Worm (Caenorhabditis elegans) whole organism, young adult: ENCODE data around the gene Y81B9A.2.

Experiments used
- B0019.2 ChIP-seq: fragments of 200-800 bp; sonication (Bioruptor generic); conservative IDR thresholded peaks from 2 replicates; pipeline ENCODE4 v1.3.6; 2022; ENCODE audit warnings: missing genetic modification reagents, missing genetic modification characterization, missing compliant biosample characterization
- B0336.3 ChIP-seq: fragments of 200-800 bp; sonication (Bioruptor generic); IDR thresholded peaks from 2 replicates; pipeline ENCODE4 v1.3.6; 2022; ENCODE audit warnings: missing genetic modification characterization, missing compliant biosample characterization
- C17E4.6 ChIP-seq: fragments of 200-800 bp; sonication (Bioruptor generic); IDR thresholded peaks from 2 replicates; pipeline ENCODE4 v1.3.6; 2022; ENCODE audit warnings: missing genetic modification reagents, missing genetic modification characterization, missing compliant biosample characterization
- F57A8.1 ChIP-seq: fragments of 200-800 bp; sonication (Bioruptor generic); optimal IDR thresholded peaks from 2 replicates; lab custom pipeline; 2018; ENCODE audit warnings: mild to moderate bottlenecking, missing genetic modification characterization, moderate library complexity, missing compliant biosample characterization
- K11D2.4 ChIP-seq: fragments of 200-800 bp; sonication (Bioruptor generic); IDR thresholded peaks from 2 replicates; pipeline ENCODE4 v1.3.6; 2022; ENCODE audit warnings: missing genetic modification reagents, missing genetic modification characterization, missing compliant biosample characterization
- T26A5.8 ChIP-seq: sonication (generic microtip); optimal IDR thresholded peaks from 2 replicates; lab custom pipeline; 2016; ENCODE audit warnings: missing genetic modification characterization, missing compliant biosample characterization
- Y95B8A.8 ChIP-seq: fragments of 200-800 bp; sonication (Bioruptor generic); IDR thresholded peaks from 2 replicates; pipeline ENCODE4 v1.3.6; 2022; ENCODE audit warnings: missing genetic modification reagents, missing genetic modification characterization, missing compliant biosample characterization
- akir-1 ChIP-seq: fragments of 200-800 bp; sonication (Bioruptor generic); optimal IDR thresholded peaks from 2 replicates; lab custom pipeline; 2018; ENCODE audit warnings: mild to moderate bottlenecking, missing genetic modification characterization, moderate library complexity, missing compliant biosample characterization
- aptf-3 ChIP-seq: fragments of 200-800 bp; sonication (Bioruptor generic); IDR thresholded peaks from 2 replicates; pipeline ENCODE4 v1.3.6; 2022; ENCODE audit warnings: missing genetic modification characterization, missing compliant biosample characterization
- athp-1 ChIP-seq: sonication (generic microtip); optimal IDR thresholded peaks from 2 replicates; lab custom pipeline; 2017; ENCODE audit warnings: mild to moderate bottlenecking, missing genetic modification characterization, missing compliant biosample characterization
- attf-3 ChIP-seq: fragments of 200-800 bp; sonication (Bioruptor generic); conservative IDR thresholded peaks from 2 replicates; pipeline ENCODE4 v1.3.6; 2022; ENCODE audit warnings: missing genetic modification reagents, missing genetic modification characterization, missing compliant biosample characterization
- attf-6 ChIP-seq: fragments of 200-800 bp; sonication (Bioruptor generic); IDR thresholded peaks from 2 replicates; pipeline ENCODE4 v1.3.6; 2022; ENCODE audit warnings: missing genetic modification reagents, missing genetic modification characterization, missing compliant biosample characterization
- cebp-2 ChIP-seq: fragments of 200-800 bp; sonication (Bioruptor generic); IDR thresholded peaks from 2 replicates; pipeline ENCODE4 v1.3.6; 2022; ENCODE audit warnings: missing genetic modification characterization, missing compliant biosample characterization
- ceh-27 ChIP-seq: fragments of 200-800 bp; sonication (Bioruptor generic); optimal IDR thresholded peaks from 2 replicates; lab custom pipeline; 2018; ENCODE audit warnings: mild to moderate bottlenecking, missing genetic modification characterization, moderate library complexity, missing compliant biosample characterization
- ceh-58 ChIP-seq: fragments of 200-800 bp; sonication (Bioruptor generic); IDR thresholded peaks from 2 replicates; pipeline ENCODE4 v1.3.6; 2022; ENCODE audit warnings: missing genetic modification characterization, missing compliant biosample characterization
- ceh-91 ChIP-seq: fragments of 200-800 bp; sonication (Bioruptor generic); IDR thresholded peaks from 2 replicates; pipeline ENCODE4 v1.3.6; 2022; ENCODE audit warnings: missing genetic modification reagents, missing genetic modification characterization, missing compliant biosample characterization
- dox-1 ChIP-seq: fragments of 200-800 bp; sonication (Bioruptor generic); IDR thresholded peaks from 2 replicates; pipeline ENCODE4 v1.3.6; 2022; ENCODE audit warnings: missing genetic modification reagents, missing genetic modification characterization, missing compliant biosample characterization
- efl-1 ChIP-seq: fragments of 150-350 bp; optimal IDR thresholded peaks from 2 replicates; lab custom pipeline; 2014; ENCODE audit warnings: missing biosample characterization, missing genetic modification reagents, missing genetic modification characterization
- egl-44 ChIP-seq: fragments of 200-800 bp; sonication (Bioruptor generic); IDR thresholded peaks from 2 replicates; pipeline ENCODE4 v1.3.6; 2022; ENCODE audit warnings: missing genetic modification reagents, missing genetic modification characterization, missing compliant biosample characterization
- egrh-3 ChIP-seq: fragments of 200-800 bp; sonication (Bioruptor generic); IDR thresholded peaks from 2 replicates; pipeline ENCODE4 v1.3.6; 2022; ENCODE audit warnings: missing genetic modification reagents, missing genetic modification characterization, missing compliant biosample characterization
- hrde-1 ChIP-seq: sonication (generic microtip); optimal IDR thresholded peaks from 2 replicates; lab custom pipeline; 2016; ENCODE audit warnings: missing genetic modification characterization, mild to moderate bottlenecking, missing compliant biosample characterization, moderate library complexity, missing genotype, missing genetic modification reagents, borderline replicate concordance
- let-526 ChIP-seq: fragments of 200-800 bp; sonication (Bioruptor generic); IDR thresholded peaks from 2 replicates; pipeline ENCODE4 v1.3.6; 2022; ENCODE audit warnings: missing genetic modification reagents, missing genetic modification characterization, missing compliant biosample characterization
- lin-26 ChIP-seq: fragments of 200-800 bp; sonication (Bioruptor generic); IDR thresholded peaks from 2 replicates; pipeline ENCODE4 v1.3.6; 2022; ENCODE audit warnings: missing genetic modification reagents, missing genetic modification characterization, missing compliant biosample characterization
- lin-40 ChIP-seq: sonication (generic microtip); optimal IDR thresholded peaks from 2 replicates; lab custom pipeline; 2016; ENCODE audit warnings: missing genetic modification characterization, mild to moderate bottlenecking, missing compliant biosample characterization, missing genotype, missing genetic modification reagents
- lsy-27 ChIP-seq: sonication (generic microtip); optimal IDR thresholded peaks from 2 replicates; lab custom pipeline; 2017; ENCODE audit warnings: missing genetic modification characterization, mild to moderate bottlenecking, missing compliant biosample characterization, antibody characterized with exemption, missing genotype, borderline replicate concordance; ENCODE audit not compliant: insufficient read depth
- madf-10 ChIP-seq: sonication (generic microtip); optimal IDR thresholded peaks from 2 replicates; lab custom pipeline; 2016; ENCODE audit warnings: mild to moderate bottlenecking, missing genetic modification characterization, missing compliant biosample characterization
- mcd-1 ChIP-seq: fragments of 200-800 bp; sonication (Bioruptor generic); IDR thresholded peaks from 2 replicates; pipeline ENCODE4 v1.3.6; 2022; ENCODE audit warnings: missing genetic modification reagents, missing genetic modification characterization, missing compliant biosample characterization
- nfya-2 ChIP-seq: fragments of 200-800 bp; sonication (Bioruptor generic); IDR thresholded peaks from 2 replicates; pipeline ENCODE4 v1.3.6; 2022; ENCODE audit warnings: missing genetic modification reagents, missing genetic modification characterization, missing compliant biosample characterization
- nhr-179 ChIP-seq: sonication (generic microtip); optimal IDR thresholded peaks from 2 replicates; lab custom pipeline; 2016; ENCODE audit warnings: mild to moderate bottlenecking, missing genetic modification characterization, missing compliant biosample characterization
- pha-4 ChIP-seq: fragments of 150-350 bp; sonication (generic microtip); optimal IDR thresholded peaks from 2 replicates; lab custom pipeline; 2014; ENCODE audit warnings: missing biosample characterization, missing genetic modification reagents, missing genetic modification characterization
- repo-1 ChIP-seq: sonication (generic microtip); optimal IDR thresholded peaks from 2 replicates; lab custom pipeline; 2017; ENCODE audit warnings: mild to moderate bottlenecking, missing genetic modification characterization, missing compliant biosample characterization
- snpc-3.4 ChIP-seq: sonication (generic microtip); optimal IDR thresholded peaks from 2 replicates; lab custom pipeline; 2017; ENCODE audit warnings: missing genetic modification characterization, mild to moderate bottlenecking, missing compliant biosample characterization, antibody characterized with exemption, moderate library complexity, missing genotype, missing genetic modification reagents
- snpc-4 ChIP-seq, 5 experiments: fragments of 150-350 bp in 1 of 5; sonication (generic microtip) in 4 of 5; optimal IDR thresholded peaks; 2 replicates each; lab custom pipeline; 2014 to 2018; ENCODE audit warnings: missing genetic modification characterization in 5 of 5, missing biosample characterization in 3 of 5, antibody characterized with exemption in 2 of 5, mild to moderate bottlenecking in 2 of 5, missing compliant biosample characterization in 2 of 5, missing genotype in 2 of 5, moderate library complexity in 2 of 5, missing genetic modification reagents in 1 of 5
- sptf-2 ChIP-seq: fragments of 200-800 bp; sonication (Bioruptor generic); optimal IDR thresholded peaks from 2 replicates; lab custom pipeline; 2018; ENCODE audit warnings: mild to moderate bottlenecking, missing genetic modification characterization, missing compliant biosample characterization
- tbp1 ChIP-seq: fragments of 200-800 bp; sonication (Bioruptor generic); optimal IDR thresholded peaks from 2 replicates; lab custom pipeline; 2018; ENCODE audit warnings: mild to moderate bottlenecking, missing genetic modification characterization, missing compliant biosample characterization
- tbx-9 ChIP-seq: sonication (generic microtip); optimal IDR thresholded peaks from 2 replicates; lab custom pipeline; 2016; ENCODE audit warnings: borderline replicate concordance, missing genetic modification characterization, inconsistent platforms, missing compliant biosample characterization
- tlf-1 ChIP-seq: fragments of 200-800 bp; sonication (Bioruptor generic); optimal IDR thresholded peaks from 2 replicates; lab custom pipeline; 2018; ENCODE audit warnings: mild to moderate bottlenecking, missing genetic modification characterization, missing compliant biosample characterization
- unc-62 ChIP-seq: fragments of 150-350 bp; optimal IDR thresholded peaks from 2 replicates; lab custom pipeline; 2014; ENCODE audit warnings: missing biosample characterization, missing genetic modification reagents, missing genetic modification characterization
- ztf-22 ChIP-seq: fragments of 200-800 bp; sonication (Bioruptor generic); optimal IDR thresholded peaks from 2 replicates; lab custom pipeline; 2018; ENCODE audit warnings: mild to moderate bottlenecking, missing genetic modification characterization, moderate library complexity, missing compliant biosample characterization
- ztf-6 ChIP-seq: fragments of 200-800 bp; sonication (Bioruptor generic); IDR thresholded peaks from 2 replicates; pipeline ENCODE4 v1.3.6; 2022; ENCODE audit warnings: missing genetic modification reagents, missing genetic modification characterization, missing compliant biosample characterization

Y81B9A.2 gene

ce11 chrX:9150269-9150744 is 33.6 kb upstream of the Y81B9A.2 start, which contains the start of gene tmbi-4 (continued):
- no peak for TF ChIP-seq dox-1 (GFP tag; lab: Robert Waterston, UW)
- TF ChIP-seq lin-40 (tag; lab: Kevin White, UChicago): peak; percentile 53
- TF ChIP-seq ceh-27 (GFP tag; lab: Kevin White, UChicago): no peak
- no peak for TF ChIP-seq ztf-22 (GFP tag; lab: Kevin White, UChicago)
- TF ChIP-seq F57A8.1 (GFP tag; lab: Kevin White, UChicago): no peak
- TF ChIP-seq lin-26: no peak
- TF ChIP-seq nfya-2: no peak
- TF ChIP-seq akir-1 (GFP tag; lab: Kevin White, UChicago): no peak
- TF ChIP-seq sptf-2 (GFP tag; lab: Kevin White, UChicago): no peak
- TF ChIP-seq B0336.3 (GFP tag; lab: Robert Waterston, UW): no peak
- no peak for TF ChIP-seq attf-6 (GFP tag; lab: Robert Waterston, UW)
- TF ChIP-seq ceh-58: no peak
- no peak for TF ChIP-seq tbp1 (GFP tag; lab: Kevin White, UChicago)
- no peak for TF ChIP-seq repo-1 (tag; lab: Kevin White, UChicago)
- TF ChIP-seq unc-62 (GFP tag; lab: Kevin White, UChicago): peak; percentile 15
- TF ChIP-seq cebp-2 (GFP tag; lab: Robert Waterston, UW): no peak
- TF ChIP-seq lsy-27 (tag; lab: Kevin White, UChicago): no peak
- TF ChIP-seq B0019.2 (GFP tag; lab: Robert Waterston, UW): no peak
- no peak for TF ChIP-seq egrh-3 (GFP tag; lab: Robert Waterston, UW)
- no peak for TF ChIP-seq nhr-179 (tag; lab: Kevin White, UChicago)
- no peak for TF ChIP-seq madf-10
- TF ChIP-seq egl-44 (GFP tag; lab: Robert Waterston, UW): no peak
- no peak for TF ChIP-seq aptf-3 (GFP tag; lab: Robert Waterston, UW)
- no peak for TF ChIP-seq hrde-1 (tag; lab: Kevin White, UChicago)
- TF ChIP-seq ceh-91 (GFP tag; lab: Robert Waterston, UW): no peak
- TF ChIP-seq ztf-6 (GFP tag; lab: Robert Waterston, UW): no peak
- no peak for TF ChIP-seq Y95B8A.8 (GFP tag; lab: Robert Waterston, UW)
- TF ChIP-seq let-526 (GFP tag; lab: Robert Waterston, UW): no peak
- peak; percentile 69 for TF ChIP-seq mcd-1 (GFP tag; lab: Robert Waterston, UW)
- TF ChIP-seq K11D2.4 (GFP tag; lab: Robert Waterston, UW): 0 out of 2 replicates have a peak, but pooled peaks have one; percentile 31
- no peak for TF ChIP-seq tbx-9 (tag; lab: Kevin White, UChicago)
- no peak for TF ChIP-seq efl-1 (GFP tag; lab: Kevin White, UChicago)
- no peak for TF ChIP-seq athp-1 (tag; lab: Kevin White, UChicago)
- no peak for TF ChIP-seq attf-3 (GFP tag; lab: Robert Waterston, UW)
- TF ChIP-seq, all 124 proteins: peak for 10

ce11 chrX:9154216-9154615 is 29.7 kb upstream of the Y81B9A.2 start, which contains the start of gene B0563.7:
TSS of gene B0563.7 (minus strand) at chrX:9154316.
- TF ChIP-seq snpc-3.4 (tag; lab: Kevin White, UChicago): no peak
- TF ChIP-seq tbp1 (GFP tag; lab: Kevin White, UChicago): no peak
- TF ChIP-seq efl-1 (GFP tag; lab: Kevin White, UChicago): no peak
- no peak for TF ChIP-seq nhr-179 (tag; lab: Kevin White, UChicago)
- TF ChIP-seq aptf-3 (GFP tag; lab: Robert Waterston, UW): no peak
- TF ChIP-seq nfya-2: no peak
- no peak for TF ChIP-seq B0019.2 (GFP tag; lab: Robert Waterston, UW)
- no peak for TF ChIP-seq pha-4
- no peak for TF ChIP-seq let-526 (GFP tag; lab: Robert Waterston, UW)
- TF ChIP-seq C17E4.6 (GFP tag; lab: Robert Waterston, UW): no peak
- TF ChIP-seq snpc-4 (GFP tag; optimal IDR thresholded peaks at IDR 0.05; lab: Kevin White, UChicago): no peak
- no peak for TF ChIP-seq snpc-4 (tag; optimal IDR thresholded peaks at IDR 0.05; lab: Kevin White, UChicago)
- TF ChIP-seq athp-1 (tag; lab: Kevin White, UChicago): no peak
- TF ChIP-seq tlf-1 (GFP tag; lab: Kevin White, UChicago): no peak
- no peak for TF ChIP-seq T26A5.8 (tag; lab: Kevin White, UChicago)
